Fruit fly (Drosophila melanogaster): Measurements from ENCODE around the gene CG1105.

The CG1105 gene

DNA sequence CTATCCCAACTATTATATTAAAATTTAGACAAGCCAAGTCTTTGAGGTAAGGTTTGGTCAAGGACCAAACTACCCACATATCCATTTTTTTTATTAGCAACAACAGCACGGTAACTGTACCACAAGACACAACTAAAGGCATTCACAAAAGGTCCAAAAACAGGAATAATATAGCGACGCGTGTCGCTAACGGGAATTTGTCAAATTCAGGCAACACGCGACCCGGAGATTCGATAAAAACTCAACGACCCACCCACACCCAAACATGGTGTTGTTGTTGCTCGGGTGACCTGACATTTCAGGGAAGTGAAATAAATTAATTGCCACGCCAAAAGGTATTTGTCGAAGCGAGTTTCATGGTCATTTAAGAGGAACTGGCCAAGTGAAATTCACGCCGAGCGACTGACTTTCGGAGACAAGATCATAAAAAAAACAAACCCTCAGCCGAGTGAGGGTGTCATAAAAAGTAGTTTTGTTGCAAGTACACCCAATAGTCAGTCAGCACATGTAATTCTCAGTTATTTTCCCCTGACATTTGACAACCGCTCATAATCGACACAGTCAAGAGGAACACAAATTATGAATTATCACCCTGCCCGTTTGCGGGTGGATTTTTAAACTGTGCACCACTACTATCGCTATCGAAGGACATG, 44.4 kb upstream of the CG1105 start:
- TF ChIP-seq sage (GFP tag; optimal IDR thresholded peaks at IDR 0.05) (no peak), Dfd (GFP tag; optimal IDR thresholded peaks at IDR 0.05) (no peak), pan (optimal IDR thresholded peaks at IDR 0.05) (no peak)

DNA sequence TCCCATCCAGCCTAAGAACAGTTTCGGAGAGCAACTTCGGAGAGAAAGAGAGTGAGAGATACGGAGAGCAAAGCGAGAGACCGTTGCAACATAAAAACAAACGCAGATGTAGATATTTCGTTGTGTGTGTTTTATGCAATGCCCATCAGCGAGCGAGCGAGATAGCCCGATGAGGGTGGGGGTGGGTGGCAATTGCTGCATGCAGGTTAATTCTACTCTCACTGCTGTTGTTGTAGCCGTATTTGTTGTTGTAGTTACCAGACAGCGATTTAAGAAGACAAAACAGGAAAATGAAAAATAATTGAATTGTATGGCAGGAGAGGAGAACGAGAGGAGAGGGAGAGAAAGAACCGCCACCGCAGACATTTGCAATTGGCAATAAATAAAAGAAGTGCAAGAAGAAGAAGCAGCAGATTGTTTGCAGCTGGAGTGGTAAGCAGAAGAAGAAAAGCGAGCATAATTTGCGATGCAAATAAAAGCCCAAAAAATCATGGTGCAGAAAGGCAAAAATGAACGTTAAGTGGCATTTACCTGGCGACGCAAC, 42.9 kb upstream of the CG1105 start:
- TF ChIP-seq Rel (GFP tag; optimal IDR thresholded peaks at IDR 0.05) (no peak), Rel (tag; optimal IDR thresholded peaks at IDR 0.05) (no peak), psq (GFP tag; optimal IDR thresholded peaks at IDR 0.05) (peak; percentile 52), Dif (GFP tag; optimal IDR thresholded peaks at IDR 0.05; ENCODE audit: partially characterized antibody) (peak; percentile 81), jim (GFP tag; optimal IDR thresholded peaks at IDR 0.05) (no peak), GATAd (GFP tag; optimal IDR thresholded peaks at IDR 0.05) (no peak), dl (GFP tag; optimal IDR thresholded peaks at IDR 0.05; ENCODE audit: insufficient read depth in 1 of 2, partially characterized antibody in 2 of 2) (peak; percentile 59 to 66), Dfd (GFP tag; optimal IDR thresholded peaks at IDR 0.05) (no peak)

DNA sequence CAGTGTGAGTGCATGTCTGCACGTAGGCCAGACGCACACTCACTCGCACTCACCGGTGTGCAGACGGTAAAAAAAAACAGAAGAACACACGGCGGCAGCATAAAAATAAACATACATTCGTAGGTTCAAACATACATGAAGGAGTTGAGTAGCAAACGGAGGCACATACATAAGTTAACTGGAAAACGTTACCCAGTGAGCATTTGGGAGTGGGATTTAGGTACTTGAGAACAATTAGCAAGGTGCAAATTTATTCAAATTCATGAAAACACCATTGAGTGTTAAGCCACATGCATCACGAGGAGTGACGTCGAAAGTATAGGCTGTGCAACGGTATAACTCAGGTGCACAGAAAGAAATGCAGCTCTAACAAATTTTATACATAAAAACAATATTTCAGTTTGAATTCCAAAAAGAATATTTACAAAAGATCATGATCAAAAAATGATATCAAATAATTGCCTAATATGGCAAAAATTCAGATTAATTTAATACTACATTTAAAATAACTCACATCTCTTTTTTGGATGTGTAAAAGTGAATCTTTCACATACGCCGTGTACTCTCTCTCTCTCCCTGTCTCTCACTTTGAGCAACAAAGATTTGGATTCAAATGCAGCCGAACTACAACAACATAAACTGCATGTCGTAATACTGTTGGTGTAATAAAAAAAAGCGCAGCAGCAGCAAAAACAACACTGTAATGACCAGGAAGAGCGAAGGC, 41.8 kb upstream of the CG1105 start:
- TF ChIP-seq CG32264 (GFP tag; optimal IDR thresholded peaks at IDR 0.05) (peak; percentile 81), GATAd (GFP tag; optimal IDR thresholded peaks at IDR 0.05) (peak; percentile 78), brk (GFP tag; optimal IDR thresholded peaks at IDR 0.05) (peak; percentile 91), Hr78 (GFP tag; optimal IDR thresholded peaks at IDR 0.05) (no peak), rgr (GFP tag; optimal IDR thresholded peaks at IDR 0.05) (peak; percentile 96), Vsx2 (GFP tag; optimal IDR thresholded peaks at IDR 0.05; ENCODE audit: partially characterized antibody) (no peak), Abd-B (GFP tag; optimal IDR thresholded peaks at IDR 0.05) (no peak), usp (GFP tag; optimal IDR thresholded peaks at IDR 0.05) (no peak), Dfd (GFP tag; optimal IDR thresholded peaks at IDR 0.05) (no peak), tai (GFP tag; optimal IDR thresholded peaks at IDR 0.05) (no peak), pan (optimal IDR thresholded peaks at IDR 0.05) (no peak), lola (GFP tag; optimal IDR thresholded peaks at IDR 0.05) (no peak), br (GFP tag; optimal IDR thresholded peaks at IDR 0.05) (peak; percentile 92), fru (GFP tag; optimal IDR thresholded peaks at IDR 0.05) (peak; percentile 96), OdsH (GFP tag; optimal IDR thresholded peaks at IDR 0.05) (peak; percentile 98), Rel (GFP tag; optimal IDR thresholded peaks at IDR 0.05) (no peak), Rel (tag; optimal IDR thresholded peaks at IDR 0.05) (peak; percentile 73), Hnf4 (GFP tag; optimal IDR thresholded peaks at IDR 0.05) (peak; percentile 94), jim (GFP tag; optimal IDR thresholded peaks at IDR 0.05) (peak; percentile 59), Jra (GFP tag; optimal IDR thresholded peaks at IDR 0.05) (peak; percentile 94), Dif (GFP tag; optimal IDR thresholded peaks at IDR 0.05; ENCODE audit: partially characterized antibody) (no peak), dl (GFP tag; optimal IDR thresholded peaks at IDR 0.05; ENCODE audit: insufficient read depth in 1 of 2, partially characterized antibody in 2 of 2) (peak in 1 of 2 experiments; percentile 18), sv (GFP tag; optimal IDR thresholded peaks at IDR 0.05) (peak; percentile 91), psq (GFP tag; optimal IDR thresholded peaks at IDR 0.05) (peak; percentile 92), Myc (optimal IDR thresholded peaks at IDR 0.05) (no peak), ey (GFP tag; optimal IDR thresholded peaks at IDR 0.05) (peak; percentile 96), dmrt93B (GFP tag; optimal IDR thresholded peaks at IDR 0.05) (peak; percentile 94), HLH106 (tag; optimal IDR thresholded peaks at IDR 0.05) (peak; percentile 98), sage (GFP tag; optimal IDR thresholded peaks at IDR 0.05) (peak; percentile 54), foxo (GFP tag; optimal IDR thresholded peaks at IDR 0.05) (peak in 1 of 2 experiments; percentile 97), Mio (GFP tag; optimal IDR thresholded peaks at IDR 0.05) (no peak), N (GFP tag; optimal IDR thresholded peaks at IDR 0.05) (no peak), CG9705 (GFP tag; optimal IDR thresholded peaks at IDR 0.05) (peak; percentile 91), dsf (GFP tag; optimal IDR thresholded peaks at IDR 0.05; ENCODE audit: borderline replicate concordance) (peak; percentile 74), Sp1 (GFP tag; optimal IDR thresholded peaks at IDR 0.05) (peak; percentile 91), h (GFP tag; optimal IDR thresholded peaks at IDR 0.05) (peak; percentile 97), Hr83 (GFP tag; optimal IDR thresholded peaks at IDR 0.05; ENCODE audit: poor library complexity, severe bottlenecking) (no peak), CrebA (GFP tag; optimal IDR thresholded peaks at IDR 0.05; ENCODE audit: borderline replicate concordance) (peak; percentile 41), woc (GFP tag; optimal IDR thresholded peaks at IDR 0.05) (peak; percentile 96)

All from whole organism, wandering third instar larva.